Worm (Caenorhabditis elegans) whole organism, L4 larva: Measurements from ENCODE around the gene let-711.

Experiments used
- F10B5.3 ChIP-seq: sonication (generic microtip); optimal IDR thresholded peaks from 2 replicates; lab custom pipeline; 2016; ENCODE audit warnings: mild to moderate bottlenecking, missing genetic modification characterization, missing compliant biosample characterization
- F26F4.8 ChIP-seq: fragments of 200-800 bp; sonication (Bioruptor generic); conservative IDR thresholded peaks from 2 replicates; pipeline ENCODE4 v1.3.6; 2022; ENCODE audit warnings: missing genetic modification characterization, missing compliant biosample characterization
- F37D6.2 ChIP-seq: sonication (generic microtip); optimal IDR thresholded peaks from 2 replicates; lab custom pipeline; 2016; ENCODE audit warnings: mild to moderate bottlenecking, missing genetic modification characterization, missing compliant biosample characterization
- F44E2.7 ChIP-seq: fragments of 200-800 bp; sonication (Bioruptor generic); IDR thresholded peaks from 2 replicates; pipeline ENCODE4 v2.1.2; 2022; ENCODE audit warnings: missing genetic modification characterization, missing compliant biosample characterization
- F49E8.2 ChIP-seq: sonication (generic microtip); optimal IDR thresholded peaks from 2 replicates; lab custom pipeline; 2016; ENCODE audit warnings: missing compliant biosample characterization, mild to moderate bottlenecking, missing genetic modification characterization, borderline replicate concordance
- R02D3.7 ChIP-seq: fragments of 150-350 bp; sonication (generic microtip); optimal IDR thresholded peaks from 3 replicates; lab custom pipeline; 2014; ENCODE audit warnings: missing biosample characterization, missing genetic modification characterization
- T20F7.1 ChIP-seq: fragments of 200-800 bp; sonication (Bioruptor generic); optimal IDR thresholded peaks from 2 replicates; lab custom pipeline; 2018; ENCODE audit warnings: mild to moderate bottlenecking, missing genetic modification characterization, missing compliant biosample characterization
- T26A8.4 ChIP-seq: fragments of 200-800 bp; sonication (Bioruptor generic); IDR thresholded peaks from 2 replicates; pipeline ENCODE4 v1.3.6; 2022; ENCODE audit warnings: missing genetic modification characterization, missing compliant biosample characterization
- Y105C5A.15 ChIP-seq: fragments of 200-800 bp; sonication (Bioruptor generic); IDR thresholded peaks from 2 replicates; pipeline ENCODE4 v1.3.6; 2022; ENCODE audit warnings: missing genetic modification characterization, missing compliant biosample characterization
- Y5F2A.4 ChIP-seq: fragments of 200-800 bp; sonication (Bioruptor generic); optimal IDR thresholded peaks from 2 replicates; lab custom pipeline; 2018; ENCODE audit warnings: mild to moderate bottlenecking, missing genetic modification characterization, missing compliant biosample characterization
- Y75B8A.6 ChIP-seq: fragments of 200-800 bp; sonication (Bioruptor generic); IDR thresholded peaks from 2 replicates; pipeline ENCODE4 v1.3.6; 2022; ENCODE audit warnings: missing genetic modification reagents, missing genetic modification characterization, missing compliant biosample characterization
- ZK337.2 ChIP-seq: fragments of 200-800 bp; sonication (Bioruptor generic); IDR thresholded peaks from 2 replicates; pipeline ENCODE4 v1.3.6; 2022; ENCODE audit warnings: missing genetic modification reagents, missing genetic modification characterization, missing compliant biosample characterization
- ama-1 ChIP-seq: fragments of 150-350 bp; optimal IDR thresholded peaks from 2 replicates; lab custom pipeline; 2014; ENCODE audit warnings: inconsistent platforms, mixed read lengths
- ceh-20 ChIP-seq: fragments of 200-800 bp; sonication (Bioruptor generic); IDR thresholded peaks from 2 replicates; pipeline ENCODE4 v1.3.6; 2022; ENCODE audit warnings: missing genetic modification reagents, missing genetic modification characterization, missing compliant biosample characterization
- ceh-28 ChIP-seq: fragments of 150-350 bp; optimal IDR thresholded peaks from 2 replicates; lab custom pipeline; 2014; ENCODE audit warnings: missing biosample characterization, missing genetic modification reagents, missing genetic modification characterization
- ceh-32 ChIP-seq: sonication (generic microtip); optimal IDR thresholded peaks from 2 replicates; lab custom pipeline; 2016; ENCODE audit warnings: mild to moderate bottlenecking, missing genetic modification characterization, missing compliant biosample characterization; ENCODE audit not compliant: poor library complexity
- ceh-44 ChIP-seq: fragments of 200-800 bp; sonication (Bioruptor generic); IDR thresholded peaks from 2 replicates; pipeline ENCODE4 v1.3.6; 2022; ENCODE audit warnings: missing genetic modification reagents, missing genetic modification characterization, missing compliant biosample characterization
- ceh-62 ChIP-seq: sonication (generic microtip); optimal IDR thresholded peaks from 2 replicates; lab custom pipeline; 2017; ENCODE audit warnings: missing biosample characterization, missing genetic modification characterization
- ces-1 ChIP-seq: fragments of 150-350 bp; sonication (generic microtip); optimal IDR thresholded peaks from 4 replicates; lab custom pipeline; 2014; ENCODE audit warnings: missing biosample characterization, missing genetic modification reagents, missing genetic modification characterization
- cey-2 ChIP-seq: sonication (generic microtip); optimal IDR thresholded peaks from 3 replicates; lab custom pipeline; 2017; ENCODE audit warnings: missing genetic modification characterization, mild to moderate bottlenecking, missing compliant biosample characterization, antibody characterized with exemption, borderline replicate concordance; ENCODE audit not compliant: insufficient read depth
- ctbp-1 ChIP-seq: fragments of 200-800 bp; sonication (Bioruptor generic); IDR thresholded peaks from 2 replicates; pipeline ENCODE4 v1.3.6; 2022; ENCODE audit warnings: missing genetic modification reagents, missing genetic modification characterization, missing compliant biosample characterization
- daf-8 ChIP-seq: fragments of 200-800 bp; sonication (Bioruptor generic); IDR thresholded peaks from 2 replicates; pipeline ENCODE4 v1.3.6; 2022; ENCODE audit warnings: missing genetic modification characterization, missing compliant biosample characterization
- dve-1 ChIP-seq: sonication (generic microtip); optimal IDR thresholded peaks from 2 replicates; lab custom pipeline; 2017; ENCODE audit warnings: antibody characterized with exemption, mild to moderate bottlenecking, missing genetic modification characterization, missing compliant biosample characterization; ENCODE audit not compliant: insufficient read depth
- fos-1 ChIP-seq: fragments of 150-350 bp; optimal IDR thresholded peaks from 2 replicates; lab custom pipeline; 2014; ENCODE audit warnings: missing biosample characterization, missing genetic modification characterization
- hmg-1.1 ChIP-seq: fragments of 200-800 bp; sonication (Bioruptor generic); IDR thresholded peaks from 2 replicates; pipeline ENCODE4 v1.3.6; 2022; ENCODE audit warnings: missing genetic modification reagents, missing genetic modification characterization, missing compliant biosample characterization
- jun-1 ChIP-seq: fragments of 150-350 bp; optimal IDR thresholded peaks from 2 replicates; lab custom pipeline; 2014; ENCODE audit warnings: missing biosample characterization, missing genetic modification reagents, missing genetic modification characterization
- lin-1 ChIP-seq: fragments of 200-800 bp; sonication (Bioruptor generic); IDR thresholded peaks from 2 replicates; pipeline ENCODE4 v1.3.6; 2022; ENCODE audit warnings: missing genetic modification reagents, missing genetic modification characterization, missing compliant biosample characterization
- lin-13 ChIP-seq: fragments of 150-350 bp; optimal IDR thresholded peaks from 2 replicates; lab custom pipeline; 2014; ENCODE audit warnings: missing biosample characterization, missing genetic modification reagents, missing genetic modification characterization
- lin-15B ChIP-seq: fragments of 150-350 bp; sonication (generic microtip); optimal IDR thresholded peaks from 3 replicates; lab custom pipeline; 2014; ENCODE audit warnings: missing biosample characterization, missing genetic modification characterization
- lir-3 ChIP-seq: sonication (generic microtip); optimal IDR thresholded peaks from 2 replicates; lab custom pipeline; 2016; ENCODE audit warnings: mild to moderate bottlenecking, missing genetic modification characterization, missing compliant biosample characterization
- lsy-2 ChIP-seq, 2 experiments: fragments of 150-350 bp in 1 of 2; sonication (generic microtip) in 1 of 2; optimal IDR thresholded peaks; 2 replicates each; lab custom pipeline; 2014 to 2017; ENCODE audit warnings: missing biosample characterization in 2 of 2, missing genetic modification characterization in 2 of 2
- madf-5 ChIP-seq, 2 experiments: fragments of 200-800 bp; sonication (Bioruptor generic); IDR thresholded peaks; 2 replicates each; pipeline ENCODE4 v1.3.6; 2022; ENCODE audit warnings: missing compliant biosample characterization in 2 of 2, missing genetic modification characterization in 2 of 2
- madf-9 ChIP-seq: fragments of 200-800 bp; sonication (Bioruptor generic); conservative IDR thresholded peaks from 2 replicates; pipeline ENCODE4 v1.3.6; 2022; ENCODE audit warnings: missing genetic modification reagents, missing genetic modification characterization, missing compliant biosample characterization
- mep-1 ChIP-seq: fragments of 150-350 bp; sonication (generic microtip); optimal IDR thresholded peaks from 3 replicates; lab custom pipeline; 2014; ENCODE audit warnings: missing biosample characterization, missing genetic modification characterization
- mxl-2 ChIP-seq: fragments of 200-800 bp; sonication (Bioruptor generic); conservative IDR thresholded peaks from 2 replicates; pipeline ENCODE4 v1.3.6; 2022; ENCODE audit warnings: missing genetic modification reagents, missing genetic modification characterization, missing compliant biosample characterization
- nhr-10 ChIP-seq: fragments of 150-350 bp; optimal IDR thresholded peaks from 2 replicates; lab custom pipeline; 2014; ENCODE audit warnings: missing biosample characterization, missing genetic modification characterization
- nhr-102 ChIP-seq: sonication (generic microtip); optimal IDR thresholded peaks from 2 replicates; lab custom pipeline; 2016; ENCODE audit warnings: mild to moderate bottlenecking, missing genetic modification characterization, moderate library complexity, missing compliant biosample characterization
- nhr-11 ChIP-seq: fragments of 150-350 bp; optimal IDR thresholded peaks from 2 replicates; lab custom pipeline; 2014; ENCODE audit warnings: missing biosample characterization, missing genetic modification characterization
- nhr-28 ChIP-seq: fragments of 150-350 bp; optimal IDR thresholded peaks from 2 replicates; lab custom pipeline; 2014; ENCODE audit warnings: missing biosample characterization, missing genetic modification characterization
- nhr-42 ChIP-seq: fragments of 200-800 bp; sonication (Bioruptor generic); IDR thresholded peaks from 2 replicates; pipeline ENCODE4 v1.3.6; 2022; ENCODE audit warnings: missing genetic modification characterization, missing compliant biosample characterization
- nhr-48 ChIP-seq: sonication (generic microtip); optimal IDR thresholded peaks from 2 replicates; lab custom pipeline; 2016; ENCODE audit warnings: mild to moderate bottlenecking, missing genetic modification characterization, missing compliant biosample characterization
- php-3 ChIP-seq: fragments of 200-800 bp; sonication (Bioruptor generic); IDR thresholded peaks from 2 replicates; pipeline ENCODE4 v1.3.6; 2022; ENCODE audit warnings: missing genetic modification reagents, missing genetic modification characterization, missing compliant biosample characterization
- sdz-12 ChIP-seq: fragments of 200-800 bp; sonication (Bioruptor generic); optimal IDR thresholded peaks from 2 replicates; lab custom pipeline; 2018; ENCODE audit warnings: mild to moderate bottlenecking, missing genetic modification characterization, missing compliant biosample characterization
- tag-97 ChIP-seq: fragments of 200-800 bp; sonication (Bioruptor generic); IDR thresholded peaks from 2 replicates; pipeline ENCODE4 v1.3.6; 2022; ENCODE audit warnings: missing genetic modification characterization, missing compliant biosample characterization
- unc-130 ChIP-seq: sonication (generic microtip); optimal IDR thresholded peaks from 2 replicates; lab custom pipeline; 2016; ENCODE audit warnings: missing genetic modification reagents, missing genetic modification characterization, missing compliant biosample characterization
- unc-39 ChIP-seq: sonication (generic microtip); optimal IDR thresholded peaks from 2 replicates; lab custom pipeline; 2017; ENCODE audit warnings: missing biosample characterization, missing genetic modification characterization
- unc-62 ChIP-seq, 3 experiments: fragments of 150-350 bp in 1 of 3; sonication (generic microtip); optimal IDR thresholded peaks in 2 of 3; peaks in 1 of 3; 1 replicate in 1 of 3; 2 replicates in 2 of 3; lab custom pipeline; 2014 to 2017; ENCODE audit warnings: missing biosample characterization in 3 of 3, missing genetic modification characterization in 3 of 3, missing genetic modification reagents in 3 of 3, missing genotype in 1 of 3
- zfp-2 ChIP-seq: sonication (generic microtip); optimal IDR thresholded peaks from 2 replicates; lab custom pipeline; 2016; ENCODE audit warnings: mild to moderate bottlenecking, missing genetic modification characterization, missing compliant biosample characterization
- zip-11 ChIP-seq: fragments of 200-800 bp; sonication (Bioruptor generic); IDR thresholded peaks from 2 replicates; pipeline ENCODE4 v1.3.6; 2022; ENCODE audit warnings: missing genetic modification characterization, missing compliant biosample characterization
- zip-2 ChIP-seq: fragments of 150-350 bp; optimal IDR thresholded peaks from 2 replicates; lab custom pipeline; 2014; ENCODE audit warnings: missing biosample characterization, missing genetic modification characterization

Gene let-711

DNA sequence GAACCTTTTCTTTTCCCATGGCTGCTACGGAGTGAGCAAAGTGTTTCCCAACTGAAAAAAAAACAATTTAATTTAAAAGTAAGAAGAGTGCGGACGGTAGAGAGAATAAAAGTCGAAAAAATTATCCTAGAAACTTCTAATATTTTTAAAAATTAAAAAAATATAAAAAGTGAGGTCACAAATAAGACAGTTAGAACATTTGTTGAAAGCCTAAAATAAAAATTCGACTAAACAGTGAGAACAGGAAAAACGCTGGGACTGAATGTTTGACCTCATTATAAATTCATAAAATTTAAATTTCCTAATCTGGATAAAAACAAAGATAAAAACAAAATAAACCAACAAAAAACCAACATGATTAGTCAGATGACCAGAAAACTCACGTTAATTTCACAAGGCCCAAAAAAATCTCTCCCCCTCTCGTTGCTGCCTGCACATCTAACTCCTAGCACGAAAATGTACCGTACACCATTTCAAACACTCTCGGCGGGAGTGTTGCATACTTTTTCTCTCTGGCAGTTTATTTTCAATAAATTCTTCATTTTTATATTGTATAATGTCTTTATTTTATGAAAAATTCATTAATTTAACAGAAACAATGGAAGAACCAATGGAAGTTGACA is 25.3 kb downstream of the let-711 start, which contains the start of the genes eef-1A.1 and rfc-4 (continued):
- TF ChIP-seq Y105C5A.15 (no peak), unc-62 (GFP tag; optimal IDR thresholded peaks at IDR 0.05 in 1 of 2; lab: Kevin White, UChicago) (peak in 1 of 2 experiments; percentile 99), unc-62 (tag; optimal IDR thresholded peaks at IDR 0.05; lab: Kevin White, UChicago) (no peak), unc-39 (tag; lab: Kevin White, UChicago) (no peak), nhr-10 (tag; lab: Kevin White, UChicago) (no peak), lin-1 (GFP tag; lab: Robert Waterston, UW) (peak; percentile 75), ceh-62 (peak; percentile 9), mep-1 (peak; percentile 98), cey-2 (no peak), nhr-102 (peak; percentile 89), dve-1 (tag; lab: Kevin White, UChicago) (peak; percentile 99), sdz-12 (GFP tag; lab: Kevin White, UChicago) (no peak), zfp-2 (peak; percentile 96), madf-5 (GFP tag; IDR thresholded peaks at IDR 0.05; lab: Robert Waterston, UW) (no peak), Y5F2A.4 (GFP tag; lab: Kevin White, UChicago) (peak; percentile 13), ceh-44 (GFP tag; lab: Robert Waterston, UW) (no peak), Y75B8A.6 (GFP tag; lab: Robert Waterston, UW) (no peak), php-3 (GFP tag; lab: Robert Waterston, UW) (peak; percentile 54; the same call in 1 of the 2 replicates), lin-13 (GFP tag; lab: Kevin White, UChicago) (peak; percentile 93), zip-11 (GFP tag; lab: Robert Waterston, UW) (no peak), hmg-1.1 (GFP tag; lab: Robert Waterston, UW) (peak; percentile 92), lir-3 (tag; lab: Kevin White, UChicago) (no peak), F26F4.8 (GFP tag; lab: Robert Waterston, UW) (no peak), zip-2 (tag; lab: Kevin White, UChicago) (peak; percentile 71), ctbp-1 (GFP tag; lab: Robert Waterston, UW) (peak; percentile 78), lsy-2 (tag; optimal IDR thresholded peaks at IDR 0.05; lab: Kevin White, UChicago) (peak; percentile 98 to 100), F49E8.2 (tag; lab: Kevin White, UChicago) (peak; percentile 71), nhr-11 (tag; lab: Kevin White, UChicago) (peak; percentile 98), jun-1 (tag; lab: Kevin White, UChicago) (peak; percentile 75), ceh-32 (tag; lab: Kevin White, UChicago) (no peak), lin-15B (tag; lab: Kevin White, UChicago) (peak; percentile 42), madf-9 (GFP tag; lab: Robert Waterston, UW) (peak; percentile 69; the same call in 1 of the 2 replicates), daf-8 (GFP tag; lab: Robert Waterston, UW) (no peak), T26A8.4 (GFP tag; lab: Robert Waterston, UW) (peak; percentile 85), unc-130 (GFP tag; lab: Kevin White, UChicago) (peak; percentile 87), mxl-2 (GFP tag; lab: Robert Waterston, UW) (no peak), nhr-28 (tag; lab: Kevin White, UChicago) (peak; percentile 94), F10B5.3 (tag; lab: Kevin White, UChicago) (peak; percentile 65), fos-1 (no peak), ces-1 (GFP tag; lab: Kevin White, UChicago) (peak; percentile 54), tag-97 (no peak), ZK337.2 (GFP tag; lab: Robert Waterston, UW) (no peak), ama-1 (lab: Kevin White, UChicago) (peak; percentile 66), ceh-20 (peak; percentile 85), R02D3.7 (peak; percentile 11), ceh-28 (no peak), F44E2.7 (GFP tag; lab: Robert Waterston, UW) (no peak), nhr-42 (GFP tag; lab: Robert Waterston, UW) (no peak), nhr-48 (tag; lab: Kevin White, UChicago) (peak; percentile 66), F37D6.2 (tag; lab: Kevin White, UChicago) (peak; percentile 80), T20F7.1 (GFP tag; lab: Kevin White, UChicago) (peak; percentile 97)
